Worm (Caenorhabditis elegans) whole organism, mixed stage, embryonic: ENCODE measurements around the gene R09H10.5.

Experiments used
- M03D4.4 ChIP-seq: sonication (generic microtip); optimal IDR thresholded peaks from 2 replicates; lab custom pipeline; 2017; ENCODE audit warnings: mild to moderate bottlenecking, missing genetic modification characterization, missing compliant biosample characterization
- bed-3 ChIP-seq: fragments of 200-800 bp; sonication (Bioruptor generic); optimal IDR thresholded peaks from 3 replicates; lab custom pipeline; 2018; ENCODE audit warnings: mild to moderate bottlenecking, missing genetic modification characterization, moderate library complexity, missing compliant biosample characterization
- blmp-1 ChIP-seq: fragments of 150-350 bp; optimal IDR thresholded peaks from 2 replicates; lab custom pipeline; 2014; ENCODE audit warnings: missing biosample characterization, missing genetic modification characterization
- ceh-43 ChIP-seq: fragments of 200-800 bp; sonication (Bioruptor generic); optimal IDR thresholded peaks from 2 replicates; lab custom pipeline; 2018; ENCODE audit warnings: mild to moderate bottlenecking, missing genetic modification characterization, moderate library complexity, missing compliant biosample characterization
- ceh-83 ChIP-seq: fragments of 200-800 bp; sonication (Bioruptor generic); optimal IDR thresholded peaks from 2 replicates; lab custom pipeline; 2018; ENCODE audit warnings: mild to moderate bottlenecking, missing genetic modification characterization, missing compliant biosample characterization
- ces-1 ChIP-seq: fragments of 150-350 bp; optimal IDR thresholded peaks from 2 replicates; lab custom pipeline; 2014; ENCODE audit warnings: missing biosample characterization, missing genetic modification reagents, missing genetic modification characterization
- drap-1 ChIP-seq: fragments of 200-800 bp; sonication (Bioruptor generic); optimal IDR thresholded peaks from 3 replicates; lab custom pipeline; 2018; ENCODE audit warnings: mild to moderate bottlenecking, missing genetic modification characterization, missing compliant biosample characterization
- elt-1 ChIP-seq: sonication (generic microtip); optimal IDR thresholded peaks from 2 replicates; lab custom pipeline; 2017; ENCODE audit warnings: missing genetic modification characterization, mild to moderate bottlenecking, missing compliant biosample characterization, antibody characterized with exemption, moderate library complexity, borderline replicate concordance; ENCODE audit not compliant: insufficient read depth
- elt-3 ChIP-seq: fragments of 150-350 bp; optimal IDR thresholded peaks from 2 replicates; lab custom pipeline; 2014; ENCODE audit warnings: missing biosample characterization, missing genetic modification characterization
- flh-1 ChIP-seq: fragments of 200-800 bp; sonication (Bioruptor generic); optimal IDR thresholded peaks from 2 replicates; lab custom pipeline; 2018; ENCODE audit warnings: mild to moderate bottlenecking, missing genetic modification characterization, moderate library complexity, missing compliant biosample characterization
- ham-2 ChIP-seq: fragments of 200-800 bp; sonication (Bioruptor generic); optimal IDR thresholded peaks from 2 replicates; lab custom pipeline; 2018; ENCODE audit warnings: mild to moderate bottlenecking, missing genetic modification characterization, missing compliant biosample characterization
- hlh-1 ChIP-seq: fragments of 150-350 bp; optimal IDR thresholded peaks from 2 replicates; lab custom pipeline; 2014; ENCODE audit warnings: missing biosample characterization, missing genetic modification reagents, missing genetic modification characterization
- lin-13 ChIP-seq: fragments of 150-350 bp; optimal IDR thresholded peaks from 2 replicates; lab custom pipeline; 2014; ENCODE audit warnings: missing biosample characterization, missing genetic modification characterization
- lin-32 ChIP-seq: fragments of 200-800 bp; sonication (Bioruptor generic); optimal IDR thresholded peaks from 2 replicates; lab custom pipeline; 2018; ENCODE audit warnings: mild to moderate bottlenecking, missing genetic modification characterization, missing compliant biosample characterization
- mab-5 ChIP-seq: fragments of 150-350 bp; optimal IDR thresholded peaks from 2 replicates; lab custom pipeline; 2014; ENCODE audit warnings: missing biosample characterization, missing genetic modification characterization
- mep-1 ChIP-seq: fragments of 150-350 bp; optimal IDR thresholded peaks from 2 replicates; lab custom pipeline; 2017; ENCODE audit warnings: missing biosample characterization, missing genetic modification reagents, missing genetic modification characterization, inconsistent platforms
- mls-2 ChIP-seq: sonication (generic microtip); optimal IDR thresholded peaks from 2 replicates; lab custom pipeline; 2016; ENCODE audit warnings: mild to moderate bottlenecking, missing genetic modification characterization, moderate library complexity, missing compliant biosample characterization
- nhr-12 ChIP-seq: fragments of 150-350 bp; optimal IDR thresholded peaks from 2 replicates; lab custom pipeline; 2014; ENCODE audit warnings: missing biosample characterization, missing genetic modification characterization
- nhr-28 ChIP-seq: fragments of 150-350 bp; optimal IDR thresholded peaks from 2 replicates; lab custom pipeline; 2014; ENCODE audit warnings: missing biosample characterization, missing genetic modification characterization
- pha-4 ChIP-seq: fragments of 150-350 bp; optimal IDR thresholded peaks from 2 replicates; lab custom pipeline; 2018; ENCODE audit warnings: missing biosample characterization, missing genetic modification reagents, missing genetic modification characterization
- sem-2 ChIP-seq: fragments of 200-800 bp; sonication (Bioruptor generic); optimal IDR thresholded peaks from 2 replicates; lab custom pipeline; 2018; ENCODE audit warnings: mild to moderate bottlenecking, missing genetic modification characterization, missing compliant biosample characterization
- sptf-1 ChIP-seq: sonication (generic microtip); optimal IDR thresholded peaks from 2 replicates; lab custom pipeline; 2017; ENCODE audit warnings: mild to moderate bottlenecking, missing genetic modification characterization, moderate library complexity, missing compliant biosample characterization
- tbx-8 ChIP-seq: fragments of 200-800 bp; sonication (Bioruptor generic); optimal IDR thresholded peaks from 2 replicates; lab custom pipeline; 2018; ENCODE audit warnings: mild to moderate bottlenecking, missing genetic modification characterization, moderate library complexity, missing compliant biosample characterization
- unc-120 ChIP-seq: sonication (generic microtip); optimal IDR thresholded peaks from 2 replicates; lab custom pipeline; 2017; ENCODE audit warnings: missing genetic modification characterization, missing compliant biosample characterization; ENCODE audit not compliant: poor library complexity, severe bottlenecking
- unc-39 ChIP-seq: fragments of 150-350 bp; optimal IDR thresholded peaks from 2 replicates; lab custom pipeline; 2014; ENCODE audit warnings: missing biosample characterization, missing genetic modification characterization
- unc-62 ChIP-seq: fragments of 150-350 bp; optimal IDR thresholded peaks from 2 replicates; lab custom pipeline; 2014; ENCODE audit warnings: missing biosample characterization, missing genetic modification reagents, missing genetic modification characterization
- ztf-11 ChIP-seq: fragments of 150-350 bp; optimal IDR thresholded peaks from 2 replicates; lab custom pipeline; 2014; ENCODE audit warnings: missing biosample characterization, missing genetic modification characterization

The R09H10.5 gene

DNA sequence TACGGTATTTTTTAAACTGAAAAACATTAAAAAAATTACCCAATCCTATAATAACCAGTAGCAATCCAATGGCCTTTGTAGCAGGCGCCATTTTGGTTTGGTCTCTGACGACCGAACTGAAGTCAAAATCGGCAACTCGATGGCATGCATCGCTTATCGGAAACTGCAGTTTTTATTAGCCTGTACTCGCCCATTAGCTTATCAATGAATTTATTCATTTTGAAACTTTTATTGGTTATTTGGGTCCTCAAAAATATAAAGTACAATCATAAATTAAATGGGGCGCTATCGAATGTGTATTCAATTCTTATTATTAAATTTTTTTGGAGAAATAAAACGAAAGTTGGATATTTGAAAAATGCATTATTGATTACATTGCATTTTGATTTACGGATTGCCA lies at the start of gene R09H10.5:
Gene R09H10.5, minus strand, starts transcription at position 106 of the 400 bp plus-strand sequence.
- TF ChIP-seq ham-2, result no peak
- TF ChIP-seq mep-1 (tag; lab: Kevin White, UChicago), result no peak
- TF ChIP-seq ceh-43, result no peak
- TF ChIP-seq blmp-1 (tag; lab: Kevin White, UChicago), result no peak
- no peak for TF ChIP-seq unc-120 (tag; lab: Kevin White, UChicago)
- no peak for TF ChIP-seq sptf-1 (tag; lab: Kevin White, UChicago)
- TF ChIP-seq lin-13 (tag; lab: Kevin White, UChicago), result no peak
- TF ChIP-seq pha-4, result no peak
- no peak for TF ChIP-seq elt-3 (tag; lab: Kevin White, UChicago)
- TF ChIP-seq M03D4.4 (tag; lab: Kevin White, UChicago), result no peak
- TF ChIP-seq elt-1, result no peak
- no peak for TF ChIP-seq ceh-83 (GFP tag; lab: Kevin White, UChicago)

DNA sequence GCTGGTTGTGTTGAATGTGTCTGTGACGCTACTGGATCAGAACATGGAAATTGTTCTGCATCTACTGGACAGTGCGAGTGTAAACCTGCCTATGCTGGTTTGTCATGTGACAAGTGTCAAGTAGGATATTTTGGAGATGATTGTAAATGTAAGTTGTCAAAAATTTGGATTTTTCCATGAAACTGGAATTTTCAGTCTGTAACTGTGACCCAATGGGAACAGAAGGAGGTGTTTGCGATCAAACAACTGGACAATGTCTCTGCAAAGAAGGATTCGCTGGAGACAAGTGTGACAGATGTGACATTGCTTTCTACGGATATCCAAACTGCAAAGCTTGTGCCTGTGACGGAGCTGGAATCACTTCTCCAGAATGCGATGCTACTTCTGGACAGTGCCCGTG lies 39.9 kb upstream of the R09H10.5 start:
- TF ChIP-seq unc-39 (tag; lab: Kevin White, UChicago), result no peak

DNA sequence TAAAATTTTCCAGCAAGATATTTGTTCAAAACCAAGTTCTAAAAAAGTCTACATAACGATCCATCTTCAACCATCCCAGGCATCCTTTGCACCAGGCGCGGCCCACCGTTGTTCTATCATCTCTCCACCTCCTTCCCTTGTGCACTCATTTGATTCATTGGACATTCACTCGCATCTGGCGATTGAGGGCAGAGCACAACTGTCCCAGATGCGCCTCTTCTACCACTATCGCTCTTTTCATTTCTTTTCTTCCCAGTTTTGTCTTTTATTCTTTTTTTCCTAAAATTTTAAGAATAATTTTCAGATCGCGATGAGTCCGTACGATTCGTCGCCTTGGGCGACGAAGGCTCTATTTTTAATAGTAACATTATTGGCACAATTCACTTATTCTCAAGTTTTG lies 37.9 kb upstream of the R09H10.5 start, which contains the start of gene epi-1:
Gene epi-1, plus strand, starts transcription at position 301 of the 400 bp plus-strand sequence.
- TF ChIP-seq hlh-1 (tag; lab: Kevin White, UChicago) (peak; percentile 79), bed-3 (GFP tag; lab: Kevin White, UChicago) (no peak), unc-120 (tag; lab: Kevin White, UChicago) (peak; percentile 38)

DNA sequence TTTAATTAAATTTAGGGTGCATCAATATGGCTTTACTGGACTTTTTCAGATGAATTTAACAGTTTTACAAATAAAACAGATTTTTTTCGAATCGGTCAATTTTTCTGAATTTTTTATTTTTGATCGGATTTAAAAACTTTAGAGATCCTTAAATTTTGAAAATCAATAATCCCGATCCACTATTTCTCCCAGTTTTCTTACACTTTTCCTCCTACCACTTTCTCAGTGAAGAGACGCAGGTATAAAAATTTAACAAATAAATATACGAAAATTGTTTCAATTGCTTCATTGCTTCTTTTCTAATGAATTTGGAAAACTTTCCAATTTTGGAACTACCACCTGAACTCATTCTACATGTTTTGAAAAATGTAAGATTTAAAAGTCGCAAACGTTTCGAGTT lies 35.5 kb upstream of the R09H10.5 start, which contains the start of gene K08C7.7:
Gene K08C7.7, plus strand, starts transcription at position 301 of the 400 bp plus-strand sequence.
- TF ChIP-seq mep-1 (tag; lab: Kevin White, UChicago) (no peak), nhr-28 (tag; lab: Kevin White, UChicago) (no peak), tbx-8 (no peak), unc-62 (GFP tag; lab: Kevin White, UChicago) (no peak), elt-3 (tag; lab: Kevin White, UChicago) (no peak), drap-1 (no peak), blmp-1 (tag; lab: Kevin White, UChicago) (no peak), mls-2 (tag; lab: Kevin White, UChicago) (no peak)

DNA sequence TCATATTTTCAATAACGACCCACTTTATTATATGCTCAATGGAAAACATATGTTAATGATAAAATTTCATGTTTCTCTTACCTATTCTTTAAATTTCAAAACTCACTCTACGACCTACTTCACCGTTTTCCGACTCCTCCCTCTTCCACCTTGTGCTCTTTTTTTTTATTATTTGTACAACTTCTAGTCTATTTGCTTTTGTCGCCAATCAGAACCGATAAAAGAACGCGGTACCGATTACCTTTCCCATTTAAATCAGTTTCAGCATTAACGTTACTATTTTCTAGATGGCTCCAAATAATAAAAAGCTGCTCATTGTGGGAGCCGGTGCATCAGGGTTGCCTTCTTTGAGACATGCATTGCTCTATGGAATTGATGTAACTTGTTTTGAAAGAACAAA lies 33.1 kb upstream of the R09H10.5 start, which contains the start of gene fmo-1:
Gene fmo-1, plus strand, starts transcription at position 98 of the 400 bp plus-strand sequence.
- no peak for TF ChIP-seq ces-1 (GFP tag; lab: Kevin White, UChicago)
- no peak for TF ChIP-seq ceh-43
- TF ChIP-seq, all 35 proteins: peak for 0

DNA sequence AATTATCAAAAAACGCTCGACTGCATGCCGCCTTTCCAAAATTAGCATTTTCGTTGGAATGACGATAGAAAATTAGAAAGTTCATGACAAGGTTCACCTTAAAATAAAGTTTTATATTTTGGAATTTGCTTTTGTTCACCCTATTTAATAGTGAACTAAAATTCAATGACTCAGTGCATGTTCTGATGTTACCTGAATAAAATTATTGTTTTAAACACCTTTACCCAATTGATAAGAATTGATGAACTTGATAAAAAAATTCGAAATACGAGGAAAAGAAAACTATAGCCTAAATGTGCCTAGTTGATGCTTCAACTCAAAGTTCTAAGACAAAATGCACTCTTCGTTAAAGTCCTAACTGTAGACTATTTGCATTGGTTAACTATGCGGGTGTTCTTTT lies 32.4 kb upstream of the R09H10.5 start:
- no peak for TF ChIP-seq nhr-12
- no peak for TF ChIP-seq mab-5 (tag; lab: Kevin White, UChicago)
- no peak for TF ChIP-seq unc-120 (tag; lab: Kevin White, UChicago)
- TF ChIP-seq ham-2, result no peak
- TF ChIP-seq ztf-11, result no peak
- TF ChIP-seq ceh-43, result no peak
- TF ChIP-seq sem-2 (GFP tag; lab: Kevin White, UChicago), result no peak
- no peak for TF ChIP-seq lin-32 (GFP tag; lab: Kevin White, UChicago)
- no peak for TF ChIP-seq M03D4.4 (tag; lab: Kevin White, UChicago)
- TF ChIP-seq lin-13 (tag; lab: Kevin White, UChicago), result no peak
- no peak for TF ChIP-seq unc-39 (tag; lab: Kevin White, UChicago)
- TF ChIP-seq pha-4, result no peak
- TF ChIP-seq ceh-83 (GFP tag; lab: Kevin White, UChicago), result no peak
- no peak for TF ChIP-seq mep-1 (tag; lab: Kevin White, UChicago)
- no peak for TF ChIP-seq flh-1 (GFP tag; lab: Kevin White, UChicago)
